Fruit fly (Drosophila melanogaster): ENCODE results near the gene Rbp6.

dm6 chr3L:17009715-17010491 lies 228.1 kb downstream of the Rbp6 start:
- TF ChIP-seq Sin3A (optimal IDR thresholded peaks at IDR 0.05) (no peak), insv (optimal IDR thresholded peaks at IDR 0.05) (no peak), h (optimal IDR thresholded peaks at IDR 0.05) (no peak), psq (optimal IDR thresholded peaks at IDR 0.05) (no peak), ttk (optimal IDR thresholded peaks at IDR 0.05) (no peak), Myc (optimal IDR thresholded peaks at IDR 0.05) (no peak)
